Worm (Caenorhabditis elegans) whole organism, L4/young adult: Measurements from ENCODE around the gene arl-3.

Experiments used
- W03F9.2 ChIP-seq: fragments of 150-350 bp; optimal IDR thresholded peaks from 2 replicates; lab custom pipeline; 2014; ENCODE audit warnings: missing biosample characterization, missing genetic modification characterization
- dao-5 ChIP-seq: sonication (generic microtip); optimal IDR thresholded peaks from 2 replicates; lab custom pipeline; 2016; ENCODE audit warnings: missing genotype, missing genetic modification characterization, moderate library complexity, missing compliant biosample characterization
- him-1 ChIP-seq: sonication (generic microtip); optimal IDR thresholded peaks from 2 replicates; lab custom pipeline; 2016; ENCODE audit warnings: missing genotype, missing genetic modification reagents, missing genetic modification characterization, missing compliant biosample characterization

ce11 chrII:14599933-14600630 is 6.2 kb upstream of the arl-3 start:
- TF ChIP-seq him-1 (tag; lab: Kevin White, UChicago), result no peak
- no peak for TF ChIP-seq W03F9.2 (tag; lab: Kevin White, UChicago)
- no peak for TF ChIP-seq dao-5
